Fruit fly (Drosophila melanogaster): ENCODE data around the gene Est-Q.

Gene Est-Q

DNA sequence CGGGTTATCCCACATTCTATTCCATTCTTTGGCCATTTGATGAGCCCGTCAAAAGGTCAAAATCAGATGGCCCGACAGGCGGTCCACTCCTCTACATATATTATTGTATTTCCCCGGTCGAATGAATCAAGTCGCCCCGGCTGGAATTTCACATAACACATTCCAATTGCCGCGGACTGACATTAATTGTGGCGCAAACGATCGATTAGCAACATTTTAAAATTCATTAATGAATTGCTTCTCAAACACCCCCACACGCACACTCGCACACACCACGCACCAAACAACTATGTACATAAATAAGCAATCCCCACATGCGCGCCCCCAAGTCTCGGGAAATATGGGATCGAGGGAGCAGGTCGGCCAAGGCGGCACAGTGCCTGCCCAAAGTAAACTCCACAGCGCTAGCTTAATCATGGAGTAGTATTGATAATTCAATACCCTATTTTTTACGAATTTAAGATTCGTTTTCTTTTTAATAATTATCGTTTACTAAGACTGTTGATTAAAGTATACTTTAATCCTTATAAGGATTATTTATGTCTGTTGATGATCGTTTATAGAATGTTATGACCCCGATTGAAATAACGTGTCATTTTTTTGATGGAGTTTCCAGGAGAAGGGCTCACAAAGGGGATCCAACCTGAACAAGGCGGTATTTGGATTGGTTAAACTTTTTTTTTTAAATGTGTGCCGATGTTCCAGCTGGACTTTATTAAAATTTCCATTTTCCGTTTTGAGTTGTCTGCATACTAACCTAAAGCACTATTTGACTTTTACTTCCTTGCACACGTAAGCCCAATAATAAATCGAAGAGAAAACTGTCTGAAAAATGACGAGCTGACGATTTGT lies 35.7 kb upstream of the Est-Q start:
- TF ChIP-seq Ets96B (tag; optimal IDR thresholded peaks at IDR 0.05) (no peak), CG9139 (GFP tag; optimal IDR thresholded peaks at IDR 0.05) (no peak), Hr38 (GFP tag; optimal IDR thresholded peaks at IDR 0.05) (no peak), CG3919 (GFP tag; optimal IDR thresholded peaks at IDR 0.05) (no peak), fd59A (GFP tag; optimal IDR thresholded peaks at IDR 0.05) (no peak)

DNA sequence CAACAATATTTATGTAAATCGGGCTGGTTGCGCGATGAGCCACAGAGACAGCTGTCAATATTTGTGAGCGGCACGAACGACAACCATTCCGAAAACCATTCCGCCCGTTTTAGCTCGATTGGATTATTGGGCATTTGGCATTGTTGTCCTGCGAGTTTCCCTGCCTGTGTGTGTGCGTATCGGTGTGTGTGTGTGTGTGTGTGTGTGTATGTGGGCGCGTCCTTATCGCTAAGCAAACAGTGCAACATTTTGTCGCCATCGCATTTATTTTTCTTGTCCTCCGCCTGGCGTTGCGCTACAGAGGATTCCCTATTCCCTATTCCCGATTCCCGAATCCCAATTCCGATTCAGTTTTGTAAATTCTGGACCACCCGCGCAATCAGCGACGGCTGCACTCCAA lies 29.3 kb upstream of the Est-Q start:
- TF ChIP-seq fkh (GFP tag; optimal IDR thresholded peaks at IDR 0.05) (peak; percentile 1), cyc (GFP tag; optimal IDR thresholded peaks at IDR 0.05) (no peak)

DNA sequence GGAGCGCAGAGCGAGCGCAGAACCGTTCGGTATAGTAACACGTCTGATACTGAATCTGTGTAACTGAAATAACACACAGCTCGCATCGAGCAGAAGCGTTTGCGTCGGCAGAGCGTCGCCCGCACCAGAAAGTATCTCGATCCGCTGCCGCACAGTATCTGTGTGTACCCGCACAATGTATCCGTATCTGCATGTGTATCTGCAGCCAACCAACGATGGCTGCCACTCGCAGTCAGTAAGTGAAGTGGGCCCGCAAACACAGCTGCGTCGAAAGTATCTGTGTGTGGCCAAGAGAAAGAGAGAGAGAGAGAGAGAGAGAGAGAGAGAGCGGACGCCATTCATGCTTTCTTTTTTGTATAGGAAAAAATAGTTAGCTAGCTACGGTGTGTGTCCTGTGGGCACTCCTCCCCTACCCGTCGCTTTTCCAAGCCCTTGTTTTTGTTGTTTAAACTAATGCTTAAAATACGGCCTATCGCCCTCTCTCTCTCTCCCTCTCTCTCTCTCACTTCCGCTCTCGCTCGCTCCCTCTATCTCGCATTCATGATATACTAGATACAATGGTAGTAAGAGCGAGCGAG lies 24.7 kb upstream of the Est-Q start, which contains the start of gene croc:
TSS of gene croc (minus strand) at position 51 of the 578 bp plus-strand sequence.
- TF ChIP-seq lz (GFP tag; optimal IDR thresholded peaks at IDR 0.05) (no peak), dsx (GFP tag; optimal IDR thresholded peaks at IDR 0.05; ENCODE audit: poor library complexity, severe bottlenecking) (peak; percentile 66), fkh (GFP tag; optimal IDR thresholded peaks at IDR 0.05) (peak; percentile 75), CG10669 (GFP tag; optimal IDR thresholded peaks at IDR 0.05) (no peak), dac (GFP tag; optimal IDR thresholded peaks at IDR 0.05) (no peak)

DNA sequence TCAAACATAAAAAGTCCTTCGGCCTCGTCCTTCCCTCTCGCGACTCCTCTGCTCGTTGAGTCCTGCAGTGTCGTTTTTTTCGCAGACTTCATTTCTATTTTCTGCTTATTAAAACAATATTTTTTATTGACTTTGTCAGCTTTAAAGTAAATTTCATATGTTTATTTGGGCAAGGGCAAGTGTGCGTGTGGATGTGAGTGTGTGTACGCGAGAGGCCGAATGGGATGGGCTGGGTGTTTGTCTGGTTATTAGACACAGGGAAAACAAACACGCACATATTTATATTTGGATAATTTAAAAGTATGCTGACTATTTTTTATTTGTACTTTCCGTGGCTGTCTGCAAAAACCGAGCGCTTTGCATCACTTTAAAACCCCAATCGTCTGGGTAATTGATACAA lies 23.4 kb upstream of the Est-Q start:
- TF ChIP-seq CG31627 (GFP tag; optimal IDR thresholded peaks at IDR 0.05): no peak
- TF ChIP-seq fkh (GFP tag; optimal IDR thresholded peaks at IDR 0.05): peak; percentile 23
- no peak for TF ChIP-seq CG6276 (GFP tag; optimal IDR thresholded peaks at IDR 0.05)
- TF ChIP-seq CG8119 (GFP tag; IDR thresholded peaks at IDR 0.05): no peak
- TF ChIP-seq cyc (GFP tag; optimal IDR thresholded peaks at IDR 0.05): no peak

DNA sequence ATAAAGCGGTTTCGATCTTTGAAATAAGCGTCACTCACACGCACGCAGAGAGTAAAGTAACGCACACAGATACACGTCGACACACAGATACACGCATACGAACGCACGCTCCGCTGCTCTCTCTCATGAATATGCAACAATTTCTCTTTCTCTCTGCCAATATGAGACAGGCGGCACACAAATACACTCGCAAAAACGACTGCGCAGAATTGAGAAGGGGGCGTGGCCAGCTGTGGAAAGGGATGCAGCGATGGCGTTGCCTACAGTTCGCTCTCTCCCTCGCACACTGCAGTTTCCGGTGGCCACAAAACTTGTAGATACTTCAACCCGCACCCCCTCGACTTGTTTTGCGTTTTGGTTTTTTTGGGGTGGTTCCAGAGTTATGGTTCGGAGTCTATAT lies 21.6 kb upstream of the Est-Q start:
- TF ChIP-seq CG11762 (GFP tag; optimal IDR thresholded peaks at IDR 0.05; ENCODE audit: insufficient read depth): peak; percentile 63
- peak; percentile 73 for TF ChIP-seq OdsH (GFP tag; optimal IDR thresholded peaks at IDR 0.05)
- peak; percentile 55 for TF ChIP-seq CG10669 (GFP tag; optimal IDR thresholded peaks at IDR 0.05)
- no peak for TF ChIP-seq CG11294 (GFP tag; IDR thresholded peaks at IDR 0.05)
- peak; percentile 73 for TF ChIP-seq Eip75B (GFP tag; optimal IDR thresholded peaks at IDR 0.05)
- TF ChIP-seq CG11902 (GFP tag; optimal IDR thresholded peaks at IDR 0.05): peak; percentile 17
- peak; percentile 61 for TF ChIP-seq dsx (GFP tag; optimal IDR thresholded peaks at IDR 0.05; ENCODE audit: poor library complexity, severe bottlenecking)
- TF ChIP-seq Eip93F (GFP tag; optimal IDR thresholded peaks at IDR 0.05): no peak
- TF ChIP-seq CG8119 (GFP tag; IDR thresholded peaks at IDR 0.05): no peak
- peak; percentile 48 for TF ChIP-seq CG16779 (tag; optimal IDR thresholded peaks at IDR 0.05)
- TF ChIP-seq CG8632 (GFP tag; optimal IDR thresholded peaks at IDR 0.05): peak; percentile 64
- TF ChIP-seq CG1621 (tag; optimal IDR thresholded peaks at IDR 0.05): peak; percentile 63
- peak; percentile 41 for TF ChIP-seq fd59A (GFP tag; optimal IDR thresholded peaks at IDR 0.05)
- no peak for TF ChIP-seq CG3032 (tag; optimal IDR thresholded peaks at IDR 0.05)
- peak; percentile 36 for TF ChIP-seq spab (GFP tag; optimal IDR thresholded peaks at IDR 0.05)
- 0 out of 2 replicates have a peak, but pooled peaks have one; percentile 10 for TF ChIP-seq Gug (GFP tag; IDR thresholded peaks at IDR 0.05)
- peak; percentile 93 for TF ChIP-seq Eip78C (GFP tag)
- peak; percentile 67 for TF ChIP-seq Sox102F (GFP tag; optimal IDR thresholded peaks at IDR 0.05)
- peak; percentile 57 for TF ChIP-seq CG31627 (GFP tag; optimal IDR thresholded peaks at IDR 0.05)
- TF ChIP-seq Smox (GFP tag; optimal IDR thresholded peaks at IDR 0.05): peak; percentile 45
- TF ChIP-seq CG6163 (GFP tag; IDR thresholded peaks at IDR 0.05): peak; percentile 87
- TF ChIP-seq fkh (GFP tag; optimal IDR thresholded peaks at IDR 0.05): peak; percentile 54
- peak; percentile 77 for TF ChIP-seq CG34406 (GFP tag; optimal IDR thresholded peaks at IDR 0.05)
- TF ChIP-seq CG6808 (GFP tag; optimal IDR thresholded peaks at IDR 0.05): peak; percentile 56
- peak; percentile 30 to 79 for TF ChIP-seq ss (GFP tag; optimal IDR thresholded peaks at IDR 0.05)
- peak; percentile 78 for TF ChIP-seq CG8319 (GFP tag; optimal IDR thresholded peaks at IDR 0.05)
- no peak for TF ChIP-seq Hr38 (GFP tag; optimal IDR thresholded peaks at IDR 0.05)
- TF ChIP-seq CG32006 (GFP tag; optimal IDR thresholded peaks at IDR 0.05): peak; percentile 43
- TF ChIP-seq esn (GFP tag; optimal IDR thresholded peaks at IDR 0.05): peak; percentile 76
- peak; percentile 73 for TF ChIP-seq acj6 (GFP tag; optimal IDR thresholded peaks at IDR 0.05)
- no peak for TF ChIP-seq CG10631 (GFP tag; optimal IDR thresholded peaks at IDR 0.05)
- TF ChIP-seq Hr4 (GFP tag; optimal IDR thresholded peaks at IDR 0.05): peak; percentile 23
- TF ChIP-seq Lpt (GFP tag; optimal IDR thresholded peaks at IDR 0.05): peak; percentile 16
